Worm (Caenorhabditis elegans): Measurements from ENCODE around the gene mca-1.

Gene mca-1

DNA sequence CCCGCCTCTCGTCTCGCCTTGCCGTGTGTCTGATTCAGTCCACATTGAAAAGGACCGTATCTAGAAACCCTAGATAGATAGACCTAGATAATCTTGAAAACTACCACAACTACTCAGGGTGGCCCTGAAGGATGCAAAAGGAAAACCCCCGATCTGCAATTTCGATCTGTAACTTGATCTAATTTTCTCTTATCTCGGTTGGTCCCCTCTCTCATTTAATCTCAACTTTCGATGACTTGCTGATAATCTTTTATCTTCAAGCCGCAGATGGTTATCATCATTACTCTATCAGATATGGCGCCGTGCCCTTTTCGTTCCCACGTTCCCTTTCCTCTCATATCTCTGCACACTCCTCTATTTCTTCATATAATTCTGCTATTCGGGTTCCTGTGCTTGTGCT, 19.2 kb downstream of the mca-1 start:
- TF ChIP-seq B0310.2 (tag; optimal IDR thresholded peaks at IDR 0.05) (no peak), ceh-36 (tag; optimal IDR thresholded peaks at IDR 0.05) (no peak), tbx-37 (GFP tag; conservative IDR thresholded peaks at IDR 0.05) (no peak), hmbx-1 (tag; optimal IDR thresholded peaks at IDR 0.05) (no peak), scrt-1 (GFP tag; IDR thresholded peaks at IDR 0.05) (no peak), F13C5.2 (tag; optimal IDR thresholded peaks at IDR 0.05) (no peak), aly-1 (tag; optimal IDR thresholded peaks at IDR 0.05) (no peak), hmg-4 (GFP tag; optimal IDR thresholded peaks at IDR 0.05) (no peak), hnd-1 (tag; optimal IDR thresholded peaks at IDR 0.05) (no peak), flt-1 (GFP tag; IDR thresholded peaks at IDR 0.05) (no peak), ets-7 (tag; optimal IDR thresholded peaks at IDR 0.05) (no peak), pes-1 (GFP tag; IDR thresholded peaks at IDR 0.05) (no peak), sea-1 (GFP tag; conservative IDR thresholded peaks at IDR 0.05) (no peak), ceh-13 (GFP tag; optimal IDR thresholded peaks at IDR 0.05) (no peak)

DNA sequence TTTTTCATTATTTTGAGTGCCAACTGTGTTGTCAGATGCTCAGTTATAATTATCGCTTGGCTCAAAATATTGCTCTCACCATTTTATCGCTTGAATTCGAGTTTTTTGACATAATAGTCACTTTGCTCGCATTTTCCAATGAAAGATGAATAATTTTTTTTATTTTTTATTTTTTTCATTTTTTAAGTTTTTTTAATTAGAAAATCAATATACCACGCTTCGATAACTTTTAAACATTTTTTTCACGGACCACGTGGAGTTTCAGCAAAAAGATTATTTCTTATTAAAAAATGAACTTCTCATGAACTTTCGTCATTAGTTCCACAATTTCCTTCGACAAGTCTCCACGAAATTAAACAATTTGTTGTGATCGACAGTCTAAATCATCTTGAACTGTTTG, 20.1 kb downstream of the mca-1 start, which contains the start of gene elt-1:
Gene elt-1 (plus strand): TSS at position 301 of the 400 bp plus-strand sequence.
- TF ChIP-seq ceh-36 (tag; optimal IDR thresholded peaks at IDR 0.05), result no peak
- no peak for TF ChIP-seq F13C5.2 (tag; optimal IDR thresholded peaks at IDR 0.05)

ce11 chrIV:9614060-9614459, 20.7 kb downstream of the mca-1 start:
- TF ChIP-seq ama-1 (optimal IDR thresholded peaks at IDR 0.05) (no peak), ceh-36 (tag; optimal IDR thresholded peaks at IDR 0.05) (no peak), hmg-4 (GFP tag; optimal IDR thresholded peaks at IDR 0.05) (no peak), ceh-13 (GFP tag; optimal IDR thresholded peaks at IDR 0.05) (no peak), hmbx-1 (tag; optimal IDR thresholded peaks at IDR 0.05) (no peak), B0310.2 (tag; optimal IDR thresholded peaks at IDR 0.05) (no peak), sea-1 (GFP tag; conservative IDR thresholded peaks at IDR 0.05) (no peak), F13C5.2 (tag; optimal IDR thresholded peaks at IDR 0.05) (no peak), pes-1 (GFP tag; IDR thresholded peaks at IDR 0.05) (no peak), tra-4 (tag; optimal IDR thresholded peaks at IDR 0.05) (no peak), tbx-37 (GFP tag; conservative IDR thresholded peaks at IDR 0.05) (no peak), tbx-11 (GFP tag; IDR thresholded peaks at IDR 0.05) (no peak), hnd-1 (tag; optimal IDR thresholded peaks at IDR 0.05) (no peak), aly-1 (tag; optimal IDR thresholded peaks at IDR 0.05) (no peak), flt-1 (GFP tag; IDR thresholded peaks at IDR 0.05) (no peak)

- no peak for TF ChIP-seq scrt-1 (GFP tag; IDR thresholded peaks at IDR 0.05)
- TF ChIP-seq ceh-36 (tag; optimal IDR thresholded peaks at IDR 0.05), result no peak
- no peak for TF ChIP-seq hnd-1 (tag; optimal IDR thresholded peaks at IDR 0.05)
These were observed 21.6 kb downstream of the mca-1 start for ce11 chrIV:9613072-9613590.

- TF ChIP-seq sea-1 (GFP tag; conservative IDR thresholded peaks at IDR 0.05), result no peak
These were observed 23.8 kb downstream of the mca-1 start for ce11 chrIV:9610923-9611322.

DNA sequence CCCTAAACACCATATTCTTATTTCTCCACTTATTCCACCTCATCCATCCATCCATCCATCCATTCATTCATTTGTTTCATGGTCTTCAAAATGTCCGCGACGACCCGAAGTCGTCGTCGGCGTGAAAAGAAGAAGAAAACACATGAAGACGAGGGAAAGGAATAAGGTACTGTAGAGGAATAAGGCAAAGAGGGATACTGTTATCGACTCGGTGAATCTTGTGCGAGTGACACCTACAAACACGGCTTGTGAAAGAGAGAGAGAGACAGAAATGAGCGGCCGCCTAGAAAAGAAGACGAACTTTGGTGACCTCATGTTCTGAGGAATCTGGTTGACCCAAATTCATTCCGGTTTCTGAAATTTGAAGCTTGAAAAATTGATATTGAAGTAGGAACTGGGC, 25.7 kb downstream of the mca-1 start:
- TF ChIP-seq flt-1 (GFP tag; IDR thresholded peaks at IDR 0.05) (no peak), tbx-11 (GFP tag; IDR thresholded peaks at IDR 0.05) (no peak), hnd-1 (tag; optimal IDR thresholded peaks at IDR 0.05) (no peak), tbx-37 (GFP tag; conservative IDR thresholded peaks at IDR 0.05) (no peak), aly-1 (tag; optimal IDR thresholded peaks at IDR 0.05) (no peak), ceh-13 (GFP tag; optimal IDR thresholded peaks at IDR 0.05) (no peak), tra-4 (tag; optimal IDR thresholded peaks at IDR 0.05) (no peak), sea-1 (GFP tag; conservative IDR thresholded peaks at IDR 0.05) (no peak), B0310.2 (tag; optimal IDR thresholded peaks at IDR 0.05) (no peak), hmg-4 (GFP tag; optimal IDR thresholded peaks at IDR 0.05) (no peak), F13C5.2 (tag; optimal IDR thresholded peaks at IDR 0.05) (no peak), ama-1 (optimal IDR thresholded peaks at IDR 0.05) (no peak), pes-1 (GFP tag; IDR thresholded peaks at IDR 0.05) (no peak), scrt-1 (GFP tag; IDR thresholded peaks at IDR 0.05) (no peak), ceh-36 (tag; optimal IDR thresholded peaks at IDR 0.05) (no peak), ets-7 (tag; optimal IDR thresholded peaks at IDR 0.05) (no peak), hmbx-1 (tag; optimal IDR thresholded peaks at IDR 0.05) (no peak)

DNA sequence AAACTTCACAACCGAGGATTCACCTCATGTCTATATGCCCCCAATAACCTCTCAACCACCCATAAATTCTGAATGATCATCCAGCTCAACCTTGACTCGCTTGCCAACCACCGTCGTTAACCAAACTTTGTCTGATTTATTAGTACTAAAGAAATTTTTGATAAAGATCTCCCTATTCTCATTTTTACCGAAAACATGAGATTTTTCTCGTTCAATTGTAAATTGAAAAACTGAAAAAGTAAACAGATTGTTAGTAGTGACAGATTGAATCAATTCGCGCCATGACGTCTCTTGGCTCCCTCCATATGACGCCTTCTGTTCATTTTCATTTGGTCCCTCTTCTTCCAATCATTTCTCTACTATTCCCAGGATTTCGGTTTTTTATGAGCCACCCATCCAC, 26.8 kb downstream of the mca-1 start:
- no peak for TF ChIP-seq F13C5.2 (tag; optimal IDR thresholded peaks at IDR 0.05)
- no peak for TF ChIP-seq aly-1 (tag; optimal IDR thresholded peaks at IDR 0.05)
- TF ChIP-seq sea-1 (GFP tag; conservative IDR thresholded peaks at IDR 0.05), result no peak
- TF ChIP-seq scrt-1 (GFP tag; IDR thresholded peaks at IDR 0.05), result no peak
- no peak for TF ChIP-seq tbx-11 (GFP tag; IDR thresholded peaks at IDR 0.05)
- TF ChIP-seq ceh-13 (GFP tag; optimal IDR thresholded peaks at IDR 0.05), result no peak
- TF ChIP-seq ets-7 (tag; optimal IDR thresholded peaks at IDR 0.05), result no peak
- TF ChIP-seq pes-1 (GFP tag; IDR thresholded peaks at IDR 0.05), result no peak

- TF ChIP-seq ceh-13 (GFP tag; optimal IDR thresholded peaks at IDR 0.05), result no peak
- no peak for TF ChIP-seq hmg-4 (GFP tag; optimal IDR thresholded peaks at IDR 0.05)
- TF ChIP-seq scrt-1 (GFP tag; IDR thresholded peaks at IDR 0.05), result no peak
- TF ChIP-seq ama-1 (optimal IDR thresholded peaks at IDR 0.05), result no peak
- no peak for TF ChIP-seq ceh-36 (tag; optimal IDR thresholded peaks at IDR 0.05)
- no peak for TF ChIP-seq B0310.2 (tag; optimal IDR thresholded peaks at IDR 0.05)
- TF ChIP-seq tbx-11 (GFP tag; IDR thresholded peaks at IDR 0.05), result no peak
- TF ChIP-seq F13C5.2 (tag; optimal IDR thresholded peaks at IDR 0.05), result no peak
- TF ChIP-seq aly-1 (tag; optimal IDR thresholded peaks at IDR 0.05), result no peak
- no peak for TF ChIP-seq hnd-1 (tag; optimal IDR thresholded peaks at IDR 0.05)
These were observed 33.2 kb downstream of the mca-1 start, which contains the start of gene aat-1 for ce11 chrIV:9601595-9601994. Gene aat-1 (minus strand): TSS chrIV:9601695.

Measured in whole organism, early embryonic.